Worm (Caenorhabditis elegans): ENCODE data around the gene Y39E4B.13.

DNA sequence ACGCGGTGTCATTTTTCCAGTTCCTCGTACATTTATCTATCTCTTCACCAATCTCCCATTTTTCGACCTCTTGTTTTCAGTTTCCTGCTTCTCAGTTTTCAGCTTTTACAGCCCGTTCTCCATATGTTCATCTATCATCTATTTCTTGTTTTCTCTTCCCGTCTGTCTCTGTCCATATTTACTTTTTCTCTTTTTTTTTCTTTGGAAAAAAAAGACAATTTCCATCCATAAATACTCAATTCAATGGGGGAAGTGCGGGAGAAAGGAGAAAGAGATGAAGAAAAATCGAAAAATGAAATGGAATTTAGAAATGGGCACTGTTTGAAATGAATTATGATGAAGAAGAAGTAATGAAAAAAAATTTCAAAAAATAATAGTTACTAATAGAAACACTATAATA, 32.8 kb upstream of the Y39E4B.13 start:
- TF ChIP-seq him-1 (tag; optimal IDR thresholded peaks at IDR 0.05) (peak; percentile 18), W03F9.2 (tag; optimal IDR thresholded peaks at IDR 0.05) (no peak)
